Fruit fly (Drosophila melanogaster) whole organism, embryonic: ENCODE measurements around the gene Rack1.

Experiments used
- Antp ChIP-seq: fragments of 200-800 bp; sonication (Bioruptor generic); optimal IDR thresholded peaks from 3 replicates; lab custom pipeline; 2016; ENCODE audit warnings: missing biosample characterization, missing genetic modification characterization
- CG10274 ChIP-seq: fragments of 200-800 bp; sonication (Bioruptor generic); optimal IDR thresholded peaks from 3 replicates; lab custom pipeline; 2017; ENCODE audit warnings: missing biosample characterization, mild to moderate bottlenecking, missing genetic modification characterization
- CG11695 ChIP-seq: fragments of 200-800 bp; sonication (Bioruptor generic); IDR thresholded peaks from 3 replicates; pipeline ENCODE4 v1.3.6; 2022; ENCODE audit warnings: missing biosample characterization, missing genetic modification characterization
- CG12071 ChIP-seq: fragments of 200-800 bp; sonication (Bioruptor generic); optimal IDR thresholded peaks from 3 replicates; lab custom pipeline; 2018; ENCODE audit warnings: missing biosample characterization, mild to moderate bottlenecking, missing genetic modification characterization
- CG12104 ChIP-seq: fragments of 200-800 bp; sonication (Bioruptor generic); optimal IDR thresholded peaks from 3 replicates; lab custom pipeline; 2016; ENCODE audit warnings: missing biosample characterization, missing genetic modification characterization
- CG12769 ChIP-seq: fragments of 200-800 bp; sonication (Bioruptor generic); optimal IDR thresholded peaks from 2 replicates; lab custom pipeline; 2019; ENCODE audit warnings: missing biosample characterization, mild to moderate bottlenecking, missing genetic modification characterization, moderate library complexity
- CG14050 ChIP-seq: fragments of 200-800 bp; sonication (Bioruptor generic); IDR thresholded peaks from 3 replicates; pipeline ENCODE4 v1.3.6; 2022; ENCODE audit warnings: missing biosample characterization, missing genetic modification characterization
- CG15269 ChIP-seq: fragments of 200-800 bp; sonication (Bioruptor generic); optimal IDR thresholded peaks from 2 replicates; lab custom pipeline; 2018; ENCODE audit warnings: missing biosample characterization, mild to moderate bottlenecking, missing genetic modification characterization, moderate library complexity
- CG15514 ChIP-seq: fragments of 200-800 bp; sonication (Bioruptor generic); optimal IDR thresholded peaks from 3 replicates; lab custom pipeline; 2017; ENCODE audit warnings: missing biosample characterization, missing genetic modification characterization, mild to moderate bottlenecking, moderate library complexity, missing genetic modification reagents
- CG17359 ChIP-seq: fragments of 200-800 bp; sonication (Bioruptor generic); optimal IDR thresholded peaks from 3 replicates; lab custom pipeline; 2018; ENCODE audit warnings: missing biosample characterization, mild to moderate bottlenecking, missing genetic modification characterization, moderate library complexity
- CG17385 ChIP-seq: fragments of 200-800 bp; sonication (Bioruptor generic); optimal IDR thresholded peaks from 3 replicates; lab custom pipeline; 2018; ENCODE audit warnings: missing biosample characterization, mild to moderate bottlenecking, missing genetic modification characterization
- CG32532 ChIP-seq: fragments of 200-800 bp; sonication (Bioruptor generic); IDR thresholded peaks from 2 replicates; pipeline ENCODE4 v1.3.6; 2022; ENCODE audit warnings: missing biosample characterization, missing genetic modification characterization
- CG3847 ChIP-seq: fragments of 200-800 bp; sonication (Bioruptor generic); IDR thresholded peaks from 2 replicates; pipeline ENCODE4 v1.3.6; 2022; ENCODE audit warnings: missing biosample characterization, missing genetic modification characterization
- CG4424 ChIP-seq: fragments of 200-800 bp; sonication (Bioruptor generic); optimal IDR thresholded peaks from 3 replicates; lab custom pipeline; 2016; ENCODE audit warnings: missing biosample characterization, missing genetic modification characterization
- CG5180 ChIP-seq: fragments of 200-800 bp; sonication (Bioruptor generic); optimal IDR thresholded peaks from 3 replicates; lab custom pipeline; 2017; ENCODE audit warnings: missing biosample characterization, missing genetic modification characterization, mild to moderate bottlenecking, moderate library complexity, missing genetic modification reagents
- CG5245 ChIP-seq: fragments of 200-800 bp; sonication (Bioruptor generic); optimal IDR thresholded peaks from 3 replicates; lab custom pipeline; 2016; ENCODE audit warnings: missing biosample characterization, missing genetic modification characterization
- CG7357 ChIP-seq: fragments of 200-800 bp; sonication (Bioruptor generic); IDR thresholded peaks from 3 replicates; pipeline ENCODE4 v1.3.6; 2022; ENCODE audit warnings: missing biosample characterization, missing genetic modification characterization
- CG9727 ChIP-seq: fragments of 200-800 bp; sonication (Bioruptor generic); optimal IDR thresholded peaks from 3 replicates; lab custom pipeline; 2017; ENCODE audit warnings: missing biosample characterization, mild to moderate bottlenecking, missing genetic modification characterization
- CG9932 ChIP-seq: fragments of 200-800 bp; sonication (Bioruptor generic); IDR thresholded peaks from 2 replicates; pipeline ENCODE4 v1.3.6; 2022; ENCODE audit warnings: missing biosample characterization, missing genetic modification characterization
- CHES-1-like ChIP-seq: fragments of 200-800 bp; sonication (Bioruptor generic); optimal IDR thresholded peaks from 2 replicates; lab custom pipeline; 2016; ENCODE audit warnings: missing biosample characterization, missing genetic modification characterization
- D ChIP-seq, 2 experiments: fragments of 200-800 bp in 1 of 2; fragments of >200 bp in 1 of 2; sonication (Bioruptor generic) in 1 of 2; optimal IDR thresholded peaks; 2 replicates in 1 of 2; 3 replicates in 1 of 2; lab custom pipeline; 2017; ENCODE audit warnings: mild to moderate bottlenecking in 1 of 2, missing biosample characterization in 1 of 2, missing genetic modification characterization in 1 of 2, missing genetic modification reagents in 1 of 2
- D19A ChIP-seq: fragments of 200-800 bp; optimal IDR thresholded peaks from 3 replicates; lab custom pipeline; 2019; ENCODE audit warnings: missing biosample characterization, mild to moderate bottlenecking, missing genetic modification characterization, moderate library complexity
- Deaf1 ChIP-seq: fragments of 200-800 bp; optimal IDR thresholded peaks from 3 replicates; lab custom pipeline; 2019; ENCODE audit warnings: missing biosample characterization, mild to moderate bottlenecking, missing genetic modification characterization, moderate library complexity
- Dek ChIP-seq: fragments of 200-800 bp; sonication (Bioruptor generic); optimal IDR thresholded peaks from 3 replicates; lab custom pipeline; 2019; ENCODE audit warnings: missing biosample characterization, mild to moderate bottlenecking, missing genetic modification characterization, moderate library complexity
- Doc3 ChIP-seq: fragments of 200-800 bp; sonication (Bioruptor generic); IDR thresholded peaks from 3 replicates; pipeline ENCODE4 v1.3.6; 2022; ENCODE audit warnings: missing biosample characterization, missing genetic modification characterization; ENCODE audit not compliant: partially characterized antibody
- E2f1 ChIP-seq: fragments of 200-800 bp; sonication (Bioruptor generic); IDR thresholded peaks from 2 replicates; pipeline ENCODE4 v1.3.6; 2022; ENCODE audit warnings: missing biosample characterization, missing genetic modification characterization
- ERR ChIP-seq: fragments of 200-800 bp; sonication (Bioruptor generic); optimal IDR thresholded peaks from 2 replicates; lab custom pipeline; 2016; ENCODE audit warnings: missing biosample characterization, missing genetic modification characterization
- Gug ChIP-seq: fragments of 200-800 bp; sonication (Bioruptor generic); IDR thresholded peaks from 4 replicates; pipeline ENCODE4 v1.3.6; 2022; ENCODE audit warnings: missing biosample characterization, missing genetic modification characterization
- H2.0 ChIP-seq: fragments of 200-800 bp; sonication (Bioruptor generic); IDR thresholded peaks from 2 replicates; pipeline ENCODE4 v1.3.6; 2022; ENCODE audit warnings: missing biosample characterization, missing genetic modification characterization
- Med ChIP-seq: fragments of 200-800 bp; sonication (Bioruptor generic); peaks from one replicate; lab custom pipeline; 2016; ENCODE audit warnings: missing biosample characterization, missing genetic modification characterization, mild to moderate bottlenecking, inconsistent platforms, moderate library complexity
- Ssrp ChIP-seq: fragments of 200-800 bp; sonication (Bioruptor generic); optimal IDR thresholded peaks from 2 replicates; lab custom pipeline; 2018; ENCODE audit warnings: missing biosample characterization, mild to moderate bottlenecking, missing genetic modification characterization, moderate library complexity
- Usf ChIP-seq: fragments of 200-800 bp; sonication (Bioruptor generic); optimal IDR thresholded peaks from 2 replicates; lab custom pipeline; 2017; ENCODE audit warnings: missing genotype, missing biosample characterization, missing genetic modification characterization
- YL-1 ChIP-seq: fragments of 200-800 bp; sonication (Bioruptor generic); optimal IDR thresholded peaks from 3 replicates; lab custom pipeline; 2017; ENCODE audit warnings: missing biosample characterization, mild to moderate bottlenecking, missing genetic modification characterization
- abd-A ChIP-seq: fragments of 200-800 bp; sonication (Bioruptor generic); optimal IDR thresholded peaks from 3 replicates; lab custom pipeline; 2019; ENCODE audit warnings: missing biosample characterization, mild to moderate bottlenecking, missing genetic modification characterization, moderate library complexity
- al ChIP-seq: fragments of 200-800 bp; sonication (Bioruptor generic); IDR thresholded peaks from 2 replicates; pipeline ENCODE4 v1.3.6; 2022; ENCODE audit warnings: missing biosample characterization, missing genetic modification characterization
- dmrt11E ChIP-seq: fragments of 200-800 bp; sonication (Bioruptor generic); optimal IDR thresholded peaks from 3 replicates; lab custom pipeline; 2018; ENCODE audit warnings: missing biosample characterization, mild to moderate bottlenecking, missing genetic modification characterization, moderate library complexity
- gfzf ChIP-seq: fragments of 200-800 bp; sonication (Bioruptor generic); optimal IDR thresholded peaks from 2 replicates; lab custom pipeline; 2016; ENCODE audit warnings: missing biosample characterization, mild to moderate bottlenecking, missing genetic modification characterization, moderate library complexity
- grau ChIP-seq: fragments of 200-800 bp; optimal IDR thresholded peaks from 3 replicates; lab custom pipeline; 2019; ENCODE audit warnings: missing biosample characterization, mild to moderate bottlenecking, missing genetic modification characterization, moderate library complexity
- lilli ChIP-seq: fragments of 200-800 bp; sonication (Bioruptor generic); optimal IDR thresholded peaks from 3 replicates; lab custom pipeline; 2016; ENCODE audit warnings: missing biosample characterization, missing genetic modification characterization
- lmd ChIP-seq: fragments of 200-800 bp; sonication (Bioruptor generic); IDR thresholded peaks from 2 replicates; pipeline ENCODE4 v1.3.6; 2022; ENCODE audit warnings: missing biosample characterization, missing genetic modification characterization
- oc ChIP-seq: fragments of 200-800 bp; sonication (Bioruptor generic); optimal IDR thresholded peaks from 2 replicates; lab custom pipeline; 2018; ENCODE audit warnings: missing biosample characterization, mild to moderate bottlenecking, missing genetic modification characterization, moderate library complexity
- pum ChIP-seq: fragments of 200-800 bp; sonication (Bioruptor generic); optimal IDR thresholded peaks from 2 replicates; lab custom pipeline; 2016; ENCODE audit warnings: missing biosample characterization, missing genetic modification characterization
- ranshi ChIP-seq: fragments of 200-800 bp; sonication (Bioruptor generic); IDR thresholded peaks from 2 replicates; pipeline ENCODE4 v1.3.6; 2022; ENCODE audit warnings: missing biosample characterization, missing genetic modification characterization
- sens ChIP-seq: fragments of 200-800 bp; sonication (Bioruptor generic); peaks from one replicate; lab custom pipeline; 2016; ENCODE audit warnings: missing biosample characterization, missing genetic modification characterization
- slou ChIP-seq: fragments of 200-800 bp; sonication (Bioruptor generic); optimal IDR thresholded peaks from 3 replicates; lab custom pipeline; 2016; ENCODE audit warnings: missing biosample characterization, missing genetic modification characterization
- stc ChIP-seq: fragments of 200-800 bp; sonication (Bioruptor generic); IDR thresholded peaks from 2 replicates; pipeline ENCODE4 v1.3.6; 2022; ENCODE audit warnings: missing biosample characterization, missing genetic modification characterization
- vnd ChIP-seq: fragments of 200-800 bp; sonication (Bioruptor generic); IDR thresholded peaks from 3 replicates; pipeline ENCODE4 v1.3.6; 2022; ENCODE audit warnings: missing biosample characterization, missing genetic modification characterization; ENCODE audit not compliant: partially characterized antibody
- zfh2 ChIP-seq: fragments of 200-800 bp; sonication (Bioruptor generic); optimal IDR thresholded peaks from 2 replicates; lab custom pipeline; 2016; ENCODE audit warnings: missing biosample characterization, missing genetic modification characterization

Rack1 gene

dm6 chr2L:7871821-7872524 lies 44.9 kb upstream of the Rack1 start (continued):
- TF ChIP-seq CG12104 (GFP tag; lab: Kevin White, UChicago) (no peak), CG3847 (GFP tag; lab: Robert Waterston, UW) (0 out of 2 replicates have a peak, but pooled peaks have one; percentile 22), sens (GFP tag; lab: Kevin White, UChicago) (peak; percentile 86), CG5180 (GFP tag; lab: Kevin White, UChicago) (peak; percentile 10), Antp (peak; percentile 0), Gug (GFP tag; lab: Robert Waterston, UW) (peak; percentile 19; the same call in 1 of the 4 replicates), H2.0 (GFP tag; lab: Robert Waterston, UW) (peak; percentile 17; the same call in 1 of the 2 replicates), YL-1 (GFP tag; lab: Kevin White, UChicago) (no peak), CG15514 (GFP tag; lab: Kevin White, UChicago) (peak; percentile 41), CG12769 (tag; lab: Kevin White, UChicago) (peak; percentile 10), vnd (no peak), Deaf1 (tag; lab: Kevin White, UChicago) (no peak), CG17385 (peak; percentile 40), lilli (GFP tag; lab: Kevin White, UChicago) (peak; percentile 58), Dek (tag; lab: Kevin White, UChicago) (peak; percentile 55), CG9727 (GFP tag; lab: Kevin White, UChicago) (peak; percentile 54), pum (GFP tag; lab: Kevin White, UChicago) (peak; percentile 27), al (no peak), ranshi (GFP tag; lab: Robert Waterston, UW) (no peak), CG17359 (tag; lab: Kevin White, UChicago) (peak; percentile 60), lmd (GFP tag; lab: Robert Waterston, UW) (peak; percentile 47; the same call in 1 of the 2 replicates), CG15269 (tag; lab: Kevin White, UChicago) (peak; percentile 73), CG9932 (GFP tag; lab: Robert Waterston, UW) (peak; percentile 46), gfzf (no peak), CG12071 (no peak), Doc3 (no peak), CG5245 (GFP tag; lab: Kevin White, UChicago) (no peak), ERR (GFP tag; lab: Kevin White, UChicago) (no peak), CG4424 (GFP tag; lab: Kevin White, UChicago) (peak; percentile 34), D19A (tag; lab: Kevin White, UChicago) (peak; percentile 44), dmrt11E (tag; lab: Kevin White, UChicago) (no peak), CG32532 (GFP tag; lab: Robert Waterston, UW) (peak; percentile 42; the same call in 1 of the 2 replicates), CHES-1-like (GFP tag; lab: Kevin White, UChicago) (peak; percentile 19), D (optimal IDR thresholded peaks at IDR 0.05; lab: Kevin White, UChicago) (no peak), D (GFP tag; optimal IDR thresholded peaks at IDR 0.05; lab: Kevin White, UChicago) (peak; percentile 17), Ssrp (tag; lab: Kevin White, UChicago) (peak; percentile 26), CG7357 (GFP tag; lab: Robert Waterston, UW) (0 out of 3 replicates have a peak, but pooled peaks have one; percentile 38), CG10274 (no peak), Usf (GFP tag; lab: Kevin White, UChicago) (peak; percentile 8), grau (tag; lab: Kevin White, UChicago) (peak; percentile 77), zfh2 (peak; percentile 21), E2f1 (GFP tag; lab: Robert Waterston, UW) (0 out of 2 replicates have a peak, but pooled peaks have one; percentile 12), slou (GFP tag; lab: Kevin White, UChicago) (peak; percentile 46), stc (GFP tag; lab: Robert Waterston, UW) (no peak), oc (tag; lab: Kevin White, UChicago) (no peak), abd-A (peak; percentile 96), CG14050 (no peak), CG11695 (GFP tag; lab: Robert Waterston, UW) (peak; percentile 43; the same call in 1 of the 3 replicates), Med (GFP tag; lab: Kevin White, UChicago) (peak; percentile 32)
